Worm (Caenorhabditis elegans) whole organism, L2 larva: Measurements from ENCODE around the gene zgpa-1.
A peak's percentile ranks its signal among the peaks of the same experiment; 100 is the strongest.

Experiments used
- C34F6.9 ChIP-seq: fragments of 150-350 bp; optimal IDR thresholded peaks from 2 replicates; lab custom pipeline; 2014; ENCODE audit warnings: missing biosample characterization, missing genetic modification characterization
- F13H6.1 ChIP-seq: sonication (generic microtip); optimal IDR thresholded peaks from 2 replicates; lab custom pipeline; 2016; ENCODE audit warnings: missing genetic modification characterization, missing compliant biosample characterization
- R02D3.7 ChIP-seq: fragments of 150-350 bp; optimal IDR thresholded peaks from 2 replicates; lab custom pipeline; 2014; ENCODE audit warnings: missing biosample characterization, missing genetic modification characterization
- Y55F3AM.14 ChIP-seq: fragments of 200-800 bp; sonication (Bioruptor generic); optimal IDR thresholded peaks from 2 replicates; lab custom pipeline; 2018; ENCODE audit warnings: mild to moderate bottlenecking, missing genetic modification characterization, missing compliant biosample characterization
- ZK546.5 ChIP-seq: sonication (generic microtip); optimal IDR thresholded peaks from 2 replicates; lab custom pipeline; 2017; ENCODE audit warnings: missing biosample characterization, missing genetic modification characterization
- alr-1 ChIP-seq: fragments of 150-350 bp; optimal IDR thresholded peaks from 2 replicates; lab custom pipeline; 2014; ENCODE audit warnings: missing biosample characterization, missing genetic modification characterization
- aly-2 ChIP-seq: fragments of 150-350 bp; optimal IDR thresholded peaks from 2 replicates; lab custom pipeline; 2014; ENCODE audit warnings: missing biosample characterization, missing genetic modification characterization
- ama-1 ChIP-seq: fragments of 150-350 bp; optimal IDR thresholded peaks from 2 replicates; lab custom pipeline; 2018; ENCODE audit warnings: inconsistent platforms
- blmp-1 ChIP-seq: sonication (generic microtip); optimal IDR thresholded peaks from 2 replicates; lab custom pipeline; 2017; ENCODE audit warnings: missing genetic modification characterization, mild to moderate bottlenecking, missing compliant biosample characterization, antibody characterized with exemption, moderate library complexity; ENCODE audit not compliant: insufficient read depth
- ceh-82 ChIP-seq: fragments of 150-350 bp; optimal IDR thresholded peaks from 2 replicates; lab custom pipeline; 2014; ENCODE audit warnings: missing biosample characterization, missing genetic modification characterization
- crh-2 ChIP-seq: sonication (generic microtip); optimal IDR thresholded peaks from 2 replicates; lab custom pipeline; 2017; ENCODE audit warnings: missing biosample characterization, missing genetic modification characterization
- dmd-4 ChIP-seq: sonication (generic microtip); optimal IDR thresholded peaks from 2 replicates; lab custom pipeline; 2017; ENCODE audit warnings: missing biosample characterization, missing genetic modification characterization
- egl-27 ChIP-seq: sonication (generic microtip); optimal IDR thresholded peaks from 3 replicates; lab custom pipeline; 2017; ENCODE audit warnings: missing biosample characterization, missing genetic modification reagents, missing genetic modification characterization
- elt-1 ChIP-seq: fragments of 150-350 bp; optimal IDR thresholded peaks from 2 replicates; lab custom pipeline; 2014; ENCODE audit warnings: missing biosample characterization, missing genetic modification characterization
- elt-3 ChIP-seq: sonication (generic microtip); optimal IDR thresholded peaks from 2 replicates; lab custom pipeline; 2017; ENCODE audit warnings: missing biosample characterization, missing genetic modification characterization
- fos-1 ChIP-seq: fragments of 150-350 bp; optimal IDR thresholded peaks from 2 replicates; lab custom pipeline; 2014; ENCODE audit warnings: missing biosample characterization, missing genetic modification characterization
- gmeb-1 ChIP-seq: fragments of 150-350 bp; optimal IDR thresholded peaks from 2 replicates; lab custom pipeline; 2014; ENCODE audit warnings: missing biosample characterization, missing genetic modification characterization
- lin-11 ChIP-seq: fragments of 150-350 bp; sonication (generic microtip); optimal IDR thresholded peaks from 2 replicates; lab custom pipeline; 2014; ENCODE audit warnings: missing biosample characterization, missing genetic modification characterization, inconsistent platforms, mixed read lengths
- lin-13 ChIP-seq: fragments of 150-350 bp; optimal IDR thresholded peaks from 2 replicates; lab custom pipeline; 2014; ENCODE audit warnings: missing biosample characterization, missing genetic modification reagents, missing genetic modification characterization
- lin-39 ChIP-seq: fragments of 150-350 bp; optimal IDR thresholded peaks from 2 replicates; lab custom pipeline; 2014; ENCODE audit warnings: missing biosample characterization, missing genetic modification reagents, missing genetic modification characterization
- lsy-2 ChIP-seq, 2 experiments: fragments of 150-350 bp in 1 of 2; sonication (generic microtip) in 1 of 2; optimal IDR thresholded peaks; 2 replicates each; lab custom pipeline; 2014 to 2017; ENCODE audit warnings: missing biosample characterization in 2 of 2, missing genetic modification characterization in 2 of 2
- mab-5 ChIP-seq: fragments of 150-350 bp; optimal IDR thresholded peaks from 2 replicates; lab custom pipeline; 2014; ENCODE audit warnings: missing biosample characterization, missing genetic modification characterization
- mbf-1 ChIP-seq: sonication (generic microtip); optimal IDR thresholded peaks from 2 replicates; lab custom pipeline; 2017; ENCODE audit warnings: missing biosample characterization, missing genetic modification characterization
- mdl-1 ChIP-seq, 2 experiments: fragments of 150-350 bp in 1 of 2; sonication (generic microtip) in 1 of 2; optimal IDR thresholded peaks; 2 replicates each; lab custom pipeline; 2017; ENCODE audit warnings: missing biosample characterization in 2 of 2, missing genetic modification characterization in 2 of 2
- nhr-10 ChIP-seq: sonication (generic microtip); optimal IDR thresholded peaks from 2 replicates; lab custom pipeline; 2017; ENCODE audit warnings: missing biosample characterization, missing genetic modification characterization
- nhr-11 ChIP-seq: fragments of 150-350 bp; optimal IDR thresholded peaks from 2 replicates; lab custom pipeline; 2014; ENCODE audit warnings: missing biosample characterization, missing genetic modification characterization
- nhr-12 ChIP-seq: fragments of 150-350 bp; optimal IDR thresholded peaks from 2 replicates; lab custom pipeline; 2014; ENCODE audit warnings: missing biosample characterization, missing genetic modification characterization
- nhr-129 ChIP-seq: fragments of 150-350 bp; optimal IDR thresholded peaks from 2 replicates; lab custom pipeline; 2014; ENCODE audit warnings: missing biosample characterization, missing genetic modification characterization
- nhr-21 ChIP-seq: fragments of 150-350 bp; optimal IDR thresholded peaks from 2 replicates; lab custom pipeline; 2014; ENCODE audit warnings: missing biosample characterization, missing genetic modification characterization
- nhr-23 ChIP-seq: fragments of 150-350 bp; optimal IDR thresholded peaks from 2 replicates; lab custom pipeline; 2014; ENCODE audit warnings: missing biosample characterization, missing genetic modification reagents, missing genetic modification characterization
- nhr-237 ChIP-seq: fragments of 150-350 bp; optimal IDR thresholded peaks from 2 replicates; lab custom pipeline; 2014; ENCODE audit warnings: missing biosample characterization, missing genetic modification characterization
- nhr-25 ChIP-seq: fragments of 150-350 bp; sonication (generic microtip); optimal IDR thresholded peaks from 3 replicates; lab custom pipeline; 2014; ENCODE audit warnings: missing biosample characterization, missing genetic modification characterization
- nhr-6 ChIP-seq: fragments of 150-350 bp; optimal IDR thresholded peaks from 2 replicates; lab custom pipeline; 2014; ENCODE audit warnings: missing biosample characterization, missing genetic modification characterization
- nhr-77 ChIP-seq: fragments of 150-350 bp; optimal IDR thresholded peaks from 2 replicates; lab custom pipeline; 2014; ENCODE audit warnings: missing biosample characterization, missing genetic modification characterization
- peb-1 ChIP-seq: fragments of 150-350 bp; optimal IDR thresholded peaks from 2 replicates; lab custom pipeline; 2014; ENCODE audit warnings: missing biosample characterization, missing genetic modification characterization
- sem-4 ChIP-seq: fragments of 150-350 bp; optimal IDR thresholded peaks from 2 replicates; lab custom pipeline; 2014; ENCODE audit warnings: missing biosample characterization, missing genetic modification reagents, missing genetic modification characterization
- skn-1 ChIP-seq: sonication (generic microtip); optimal IDR thresholded peaks from 2 replicates; lab custom pipeline; 2017; ENCODE audit warnings: missing biosample characterization, missing genetic modification characterization
- sma-3 ChIP-seq: sonication (generic microtip); optimal IDR thresholded peaks from 2 replicates; lab custom pipeline; 2016; ENCODE audit warnings: missing genetic modification reagents, missing genetic modification characterization, missing compliant biosample characterization
- sma-9 ChIP-seq, 2 experiments: fragments of 150-350 bp in 1 of 2; sonication (generic microtip) in 1 of 2; optimal IDR thresholded peaks; 2 replicates each; lab custom pipeline; 2014 to 2016; ENCODE audit warnings: missing genetic modification characterization in 2 of 2, mild to moderate bottlenecking in 1 of 2, missing biosample characterization in 1 of 2, missing compliant biosample characterization in 1 of 2, missing genetic modification reagents in 1 of 2, moderate library complexity in 1 of 2
- snpc-4 ChIP-seq: fragments of 150-350 bp; optimal IDR thresholded peaks from 2 replicates; lab custom pipeline; 2014; ENCODE audit warnings: missing biosample characterization, missing genetic modification characterization
- unc-39 ChIP-seq: fragments of 150-350 bp; optimal IDR thresholded peaks from 2 replicates; lab custom pipeline; 2014; ENCODE audit warnings: missing biosample characterization, missing genetic modification characterization
- unc-55 ChIP-seq: fragments of 150-350 bp; sonication (generic microtip); optimal IDR thresholded peaks from 3 replicates; lab custom pipeline; 2014; ENCODE audit warnings: missing biosample characterization, missing genetic modification reagents, missing genetic modification characterization
- unc-62 ChIP-seq: fragments of 150-350 bp; optimal IDR thresholded peaks from 2 replicates; lab custom pipeline; 2014; ENCODE audit warnings: missing biosample characterization, missing genetic modification reagents, missing genetic modification characterization
- zag-1 ChIP-seq: fragments of 150-350 bp; optimal IDR thresholded peaks from 2 replicates; lab custom pipeline; 2014; ENCODE audit warnings: missing biosample characterization, missing genetic modification characterization
- ztf-1 ChIP-seq: fragments of 200-800 bp; sonication (Bioruptor generic); conservative IDR thresholded peaks from 2 replicates; pipeline ENCODE4 v1.3.6; 2022; ENCODE audit warnings: missing genetic modification characterization, missing compliant biosample characterization
- ztf-11 ChIP-seq: sonication (generic microtip); optimal IDR thresholded peaks from 2 replicates; lab custom pipeline; 2017; ENCODE audit warnings: missing biosample characterization, missing genetic modification characterization
- ztf-4 ChIP-seq: fragments of 150-350 bp; optimal IDR thresholded peaks from 2 replicates; lab custom pipeline; 2014; ENCODE audit warnings: missing biosample characterization, missing genetic modification characterization

Gene zgpa-1

ce11 chrIV:7824649-7825048 is 12.0 kb upstream of the zgpa-1 start:
- peak; percentile 7 for TF ChIP-seq egl-27 (tag; lab: Kevin White, UChicago)
- peak; percentile 54 for TF ChIP-seq nhr-25 (tag; lab: Kevin White, UChicago)
- no peak for TF ChIP-seq fos-1 (tag; lab: Kevin White, UChicago)
- TF ChIP-seq Y55F3AM.14, result no peak
- TF ChIP-seq zag-1 (tag; lab: Kevin White, UChicago), result no peak
- no peak for TF ChIP-seq nhr-12 (tag; lab: Kevin White, UChicago)
- TF ChIP-seq unc-55 (GFP tag; lab: Kevin White, UChicago), result no peak
- TF ChIP-seq nhr-6 (tag; lab: Kevin White, UChicago), result no peak
- no peak for TF ChIP-seq nhr-10
- TF ChIP-seq blmp-1 (tag; lab: Kevin White, UChicago), result no peak

- TF ChIP-seq sma-3 (GFP tag; lab: Kevin White, UChicago) (no peak), zag-1 (tag; lab: Kevin White, UChicago) (no peak), dmd-4 (no peak), peb-1 (tag; lab: Kevin White, UChicago) (no peak), ZK546.5 (tag; lab: Kevin White, UChicago) (no peak), mab-5 (no peak), fos-1 (tag; lab: Kevin White, UChicago) (no peak), R02D3.7 (no peak), ama-1 (lab: Kevin White, UChicago) (no peak), alr-1 (no peak), sem-4 (no peak), nhr-10 (no peak), crh-2 (tag; lab: Kevin White, UChicago) (no peak), elt-1 (no peak)
These were observed 9.9 kb upstream of the zgpa-1 start, which contains the start of gene T14A8.2 for ce11 chrIV:7822524-7822923. Gene T14A8.2, minus strand, starts transcription at chrIV:7822624.

ce11 chrIV:7817852-7818251 is 5.2 kb upstream of the zgpa-1 start, which contains the start of gene ric-3:
Gene ric-3, plus strand, starts transcription at chrIV:7818251.
- TF ChIP-seq fos-1 (tag; lab: Kevin White, UChicago) (peak; percentile 38), lin-39 (no peak), egl-27 (tag; lab: Kevin White, UChicago) (peak; percentile 42), nhr-23 (tag; lab: Kevin White, UChicago) (no peak), nhr-10 (no peak), ztf-11 (tag; lab: Kevin White, UChicago) (no peak), lin-11 (tag; lab: Kevin White, UChicago) (peak; percentile 54), nhr-11 (tag; lab: Kevin White, UChicago) (no peak), zag-1 (tag; lab: Kevin White, UChicago) (peak; percentile 75), blmp-1 (tag; lab: Kevin White, UChicago) (no peak), nhr-77 (tag; lab: Kevin White, UChicago) (no peak), R02D3.7 (no peak), ztf-1 (GFP tag; lab: Robert Waterston, UW) (no peak), sem-4 (peak; percentile 71), nhr-25 (tag; lab: Kevin White, UChicago) (no peak), crh-2 (tag; lab: Kevin White, UChicago) (peak; percentile 68), sma-9 (GFP tag; optimal IDR thresholded peaks at IDR 0.05; lab: Kevin White, UChicago) (peak; percentile 86), sma-9 (tag; optimal IDR thresholded peaks at IDR 0.05; lab: Kevin White, UChicago) (no peak), lsy-2 (tag; optimal IDR thresholded peaks at IDR 0.05; lab: Kevin White, UChicago) (peak; percentile 15 to 79), elt-3 (tag; lab: Kevin White, UChicago) (no peak), elt-1 (no peak), mdl-1 (tag; optimal IDR thresholded peaks at IDR 0.05; lab: Kevin White, UChicago) (peak in 1 of 2 experiments; percentile 10), Y55F3AM.14 (no peak), alr-1 (no peak), peb-1 (tag; lab: Kevin White, UChicago) (no peak), nhr-237 (tag; lab: Kevin White, UChicago) (no peak), nhr-6 (tag; lab: Kevin White, UChicago) (peak; percentile 72), mbf-1 (tag; lab: Kevin White, UChicago) (no peak), ama-1 (lab: Kevin White, UChicago) (no peak), unc-55 (GFP tag; lab: Kevin White, UChicago) (peak; percentile 89), nhr-12 (tag; lab: Kevin White, UChicago) (no peak), gmeb-1 (no peak), ztf-4 (tag; lab: Kevin White, UChicago) (no peak), unc-62 (GFP tag; lab: Kevin White, UChicago) (no peak), aly-2 (no peak), ZK546.5 (tag; lab: Kevin White, UChicago) (no peak), nhr-129 (tag; lab: Kevin White, UChicago) (peak; percentile 84), dmd-4 (no peak), snpc-4 (peak; percentile 36), skn-1 (tag; lab: Kevin White, UChicago) (no peak), lin-13 (GFP tag; lab: Kevin White, UChicago) (peak; percentile 26), ceh-82 (tag; lab: Kevin White, UChicago) (no peak), mab-5 (peak; percentile 45), C34F6.9 (tag; lab: Kevin White, UChicago) (peak; percentile 93), unc-39 (tag; lab: Kevin White, UChicago) (no peak), sma-3 (GFP tag; lab: Kevin White, UChicago) (no peak), nhr-21 (tag; lab: Kevin White, UChicago) (peak; percentile 26), F13H6.1 (peak; percentile 84)
